Worm (Caenorhabditis elegans) whole organism, L3 larva: ENCODE results near the gene K05D4.9.

ENCODE experiments used
- nhr-67 ChIP-seq: fragments of 150-350 bp; optimal IDR thresholded peaks from 2 replicates; lab custom pipeline; 2014; ENCODE audit warnings: missing biosample characterization, missing genetic modification characterization
- nhr-77 ChIP-seq: fragments of 150-350 bp; optimal IDR thresholded peaks from 2 replicates; lab custom pipeline; 2014; ENCODE audit warnings: missing biosample characterization, missing genetic modification characterization
- skn-1 ChIP-seq: fragments of 150-350 bp; optimal IDR thresholded peaks from 2 replicates; lab custom pipeline; 2014; ENCODE audit warnings: missing biosample characterization, missing genetic modification characterization

DNA sequence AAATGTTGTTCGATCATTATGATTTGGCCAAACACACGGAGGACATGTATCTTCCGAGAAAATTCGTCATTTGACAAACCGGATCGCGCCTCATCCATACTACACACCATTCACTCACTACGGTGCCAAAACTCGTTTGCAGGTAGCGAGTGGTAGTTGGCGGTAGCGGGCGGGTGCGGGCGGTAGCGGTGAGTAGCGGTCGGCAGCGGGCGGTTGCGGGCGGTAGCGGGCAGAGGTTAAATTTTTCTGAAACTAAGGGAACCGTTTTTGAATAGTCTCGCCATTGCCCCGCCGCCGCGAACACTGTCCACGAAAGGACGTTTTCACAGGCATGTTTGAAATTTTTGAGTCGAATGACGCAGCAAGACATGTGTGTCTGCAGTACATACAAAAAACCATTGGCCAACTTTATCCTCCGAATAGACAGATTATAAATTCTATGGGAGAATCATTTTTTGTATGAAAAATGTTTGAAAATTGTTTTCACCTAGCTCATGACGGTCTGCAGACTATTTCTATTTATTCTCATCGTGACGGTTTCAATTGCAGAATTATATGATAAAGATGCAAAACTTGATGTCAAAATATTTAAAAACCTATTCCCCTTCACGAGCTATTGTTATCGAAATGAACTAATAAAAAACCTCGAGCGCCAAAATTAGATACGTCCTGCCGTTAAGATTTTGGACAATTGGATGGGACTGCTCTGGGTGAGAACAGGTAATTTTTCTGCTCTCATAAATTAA, 38.8 kb upstream of the K05D4.9 start, which contains the start of gene F11A5.16:
- TF ChIP-seq skn-1 (no peak), nhr-77 (no peak), nhr-67 (no peak)
